Fruit fly (Drosophila melanogaster) whole organism, embryonic: ENCODE measurements around the gene Rsph1.
A peak's percentile ranks its signal among the peaks of the same experiment; 100 is the strongest.

Experiments
- Aef1 ChIP-seq: fragments of 200-800 bp; sonication (Bioruptor generic); IDR thresholded peaks from 3 replicates; pipeline ENCODE4 v1.3.6; 2022; ENCODE audit warnings: missing biosample characterization, missing genetic modification characterization
- C15 ChIP-seq: fragments of 200-800 bp; sonication (Bioruptor generic); IDR thresholded peaks from 3 replicates; pipeline ENCODE4 v1.3.6; 2022; ENCODE audit warnings: missing biosample characterization, missing genetic modification characterization
- CG11504 ChIP-seq: fragments of 200-800 bp; sonication (Bioruptor generic); optimal IDR thresholded peaks from 3 replicates; lab custom pipeline; 2019; ENCODE audit warnings: missing biosample characterization, mild to moderate bottlenecking, missing genetic modification characterization, moderate library complexity
- CG11560 ChIP-seq: fragments of 200-800 bp; sonication (Bioruptor generic); IDR thresholded peaks from 3 replicates; pipeline ENCODE4 v1.3.6; 2022; ENCODE audit warnings: missing biosample characterization, missing genetic modification characterization
- CG11696 ChIP-seq: fragments of 200-800 bp; sonication (Bioruptor generic); IDR thresholded peaks from 2 replicates; pipeline ENCODE4 v1.3.6; 2022; ENCODE audit warnings: missing biosample characterization, missing genetic modification characterization
- CG13287 ChIP-seq: fragments of 200-800 bp; sonication (Bioruptor generic); IDR thresholded peaks from 2 replicates; pipeline ENCODE4 v1.3.6; 2022; ENCODE audit warnings: missing biosample characterization, missing genetic modification characterization; ENCODE audit not compliant: partially characterized antibody
- CG13624 ChIP-seq: fragments of 200-800 bp; sonication (Bioruptor generic); optimal IDR thresholded peaks from 2 replicates; lab custom pipeline; 2016; ENCODE audit warnings: missing biosample characterization, missing genetic modification characterization
- CG14050 ChIP-seq: fragments of 200-800 bp; sonication (Bioruptor generic); IDR thresholded peaks from 3 replicates; pipeline ENCODE4 v1.3.6; 2022; ENCODE audit warnings: missing biosample characterization, missing genetic modification characterization
- CG15269 ChIP-seq: fragments of 200-800 bp; sonication (Bioruptor generic); optimal IDR thresholded peaks from 2 replicates; lab custom pipeline; 2018; ENCODE audit warnings: missing biosample characterization, mild to moderate bottlenecking, missing genetic modification characterization, moderate library complexity
- CG15601 ChIP-seq: fragments of 200-800 bp; sonication (Bioruptor generic); optimal IDR thresholded peaks from 3 replicates; lab custom pipeline; 2019; ENCODE audit warnings: missing biosample characterization, mild to moderate bottlenecking, missing genetic modification characterization, moderate library complexity
- CG16863 ChIP-seq: fragments of 200-800 bp; sonication (Bioruptor generic); optimal IDR thresholded peaks from 3 replicates; lab custom pipeline; 2016; ENCODE audit warnings: missing biosample characterization, missing genetic modification characterization
- CG17802 ChIP-seq: fragments of 200-800 bp; sonication (Bioruptor generic); optimal IDR thresholded peaks from 2 replicates; lab custom pipeline; 2018; ENCODE audit warnings: missing biosample characterization, mild to moderate bottlenecking, missing genetic modification characterization, moderate library complexity
- CG2120 ChIP-seq: fragments of 200-800 bp; sonication (Bioruptor generic); optimal IDR thresholded peaks from 3 replicates; lab custom pipeline; 2016; ENCODE audit warnings: missing biosample characterization, missing genetic modification characterization
- CG30020 ChIP-seq: fragments of 200-800 bp; optimal IDR thresholded peaks from 2 replicates; lab custom pipeline; 2019; ENCODE audit warnings: missing biosample characterization, mild to moderate bottlenecking, missing genetic modification characterization, moderate library complexity
- CG33213 ChIP-seq: fragments of 200-800 bp; sonication (Bioruptor generic); optimal IDR thresholded peaks from 3 replicates; lab custom pipeline; 2016; ENCODE audit warnings: missing biosample characterization, missing genetic modification characterization
- CG6791 ChIP-seq: fragments of 200-800 bp; sonication (Bioruptor generic); IDR thresholded peaks from 3 replicates; pipeline ENCODE4 v1.3.6; 2022; ENCODE audit warnings: missing biosample characterization, missing genetic modification characterization; ENCODE audit not compliant: partially characterized antibody
- CG6854 ChIP-seq: fragments of 200-800 bp; sonication (Bioruptor generic); optimal IDR thresholded peaks from 3 replicates; lab custom pipeline; 2017; ENCODE audit warnings: missing biosample characterization, mild to moderate bottlenecking, missing genetic modification characterization
- CG7271 ChIP-seq: fragments of 200-800 bp; sonication (Bioruptor generic); optimal IDR thresholded peaks from 2 replicates; lab custom pipeline; 2018; ENCODE audit warnings: missing biosample characterization, mild to moderate bottlenecking, missing genetic modification characterization, moderate library complexity
- CG7928 ChIP-seq: fragments of 200-800 bp; sonication (Bioruptor generic); optimal IDR thresholded peaks from 2 replicates; lab custom pipeline; 2017; ENCODE audit warnings: missing biosample characterization, mild to moderate bottlenecking, missing genetic modification characterization
- Dek ChIP-seq: fragments of 200-800 bp; sonication (Bioruptor generic); optimal IDR thresholded peaks from 3 replicates; lab custom pipeline; 2019; ENCODE audit warnings: missing biosample characterization, mild to moderate bottlenecking, missing genetic modification characterization, moderate library complexity
- E2f2 ChIP-seq: fragments of 200-800 bp; sonication (Bioruptor generic); IDR thresholded peaks from 2 replicates; pipeline ENCODE4 v1.3.6; 2022; ENCODE audit warnings: missing biosample characterization, missing genetic modification characterization
- ERR ChIP-seq: fragments of 200-800 bp; sonication (Bioruptor generic); optimal IDR thresholded peaks from 2 replicates; lab custom pipeline; 2016; ENCODE audit warnings: missing biosample characterization, missing genetic modification characterization
- Fer3 ChIP-seq: fragments of 200-800 bp; sonication (Bioruptor generic); optimal IDR thresholded peaks from 2 replicates; lab custom pipeline; 2018; ENCODE audit warnings: missing biosample characterization, mild to moderate bottlenecking, missing genetic modification characterization, moderate library complexity
- GATAe ChIP-seq: fragments of 200-800 bp; sonication (Bioruptor generic); conservative IDR thresholded peaks from 2 replicates; pipeline ENCODE4 v1.3.6; 2022; ENCODE audit warnings: missing biosample characterization, missing genetic modification characterization
- HLH3B ChIP-seq: fragments of 200-800 bp; sonication (Bioruptor generic); IDR thresholded peaks from 2 replicates; pipeline ENCODE4 v1.3.6; 2022; ENCODE audit warnings: missing biosample characterization, missing genetic modification characterization
- Hr51 ChIP-seq, 2 experiments: fragments of 200-800 bp; sonication (Bioruptor generic); optimal IDR thresholded peaks; 2 replicates in 1 of 2; 3 replicates in 1 of 2; lab custom pipeline; 2016 to 2018; ENCODE audit warnings: missing biosample characterization in 2 of 2, missing genetic modification characterization in 2 of 2, mild to moderate bottlenecking in 1 of 2, moderate library complexity in 1 of 2
- MESR4 ChIP-seq: fragments of 200-800 bp; sonication (Bioruptor generic); optimal IDR thresholded peaks from 2 replicates; lab custom pipeline; 2018; ENCODE audit warnings: missing biosample characterization, mild to moderate bottlenecking, missing genetic modification characterization, moderate library complexity
- MTF-1 ChIP-seq: fragments of 200-800 bp; sonication (Bioruptor generic); optimal IDR thresholded peaks from 2 replicates; lab custom pipeline; 2018; ENCODE audit warnings: missing biosample characterization, mild to moderate bottlenecking, missing genetic modification characterization, borderline replicate concordance
- Meics ChIP-seq: fragments of 200-800 bp; sonication (Bioruptor generic); optimal IDR thresholded peaks from 2 replicates; lab custom pipeline; 2017; ENCODE audit warnings: missing biosample characterization, mild to moderate bottlenecking, missing genetic modification characterization
- NC2β ChIP-seq: fragments of 200-800 bp; sonication (Bioruptor generic); optimal IDR thresholded peaks from 2 replicates; lab custom pipeline; 2016; ENCODE audit warnings: missing biosample characterization, missing genetic modification characterization
- Ravus ChIP-seq: fragments of 200-800 bp; sonication (Bioruptor generic); IDR thresholded peaks from 2 replicates; pipeline ENCODE4 v1.3.6; 2022; ENCODE audit warnings: missing biosample characterization, missing genetic modification characterization
- Rfx ChIP-seq: fragments of 200-800 bp; sonication (Bioruptor generic); IDR thresholded peaks from 2 replicates; pipeline ENCODE4 v1.3.6; 2022; ENCODE audit warnings: missing biosample characterization, missing genetic modification characterization
- bab2 ChIP-seq: fragments of 200-800 bp; sonication (Bioruptor generic); optimal IDR thresholded peaks from 2 replicates; lab custom pipeline; 2016; ENCODE audit warnings: missing biosample characterization, missing genetic modification characterization
- bcd ChIP-seq: fragments of 200-800 bp; sonication (Bioruptor generic); optimal IDR thresholded peaks from 2 replicates; lab custom pipeline; 2017; ENCODE audit warnings: missing biosample characterization, mild to moderate bottlenecking, missing genetic modification characterization
- dan ChIP-seq: fragments of 200-800 bp; sonication (Bioruptor generic); IDR thresholded peaks from 2 replicates; pipeline ENCODE4 v1.3.6; 2022; ENCODE audit warnings: missing biosample characterization, missing genetic modification characterization
- dmrt99B ChIP-seq: fragments of 200-800 bp; sonication (Bioruptor generic); optimal IDR thresholded peaks from 2 replicates; lab custom pipeline; 2018; ENCODE audit warnings: missing biosample characterization, mild to moderate bottlenecking, missing genetic modification characterization, moderate library complexity
- dpn ChIP-seq, 2 experiments: fragments of 200-800 bp; sonication (Bioruptor generic); optimal IDR thresholded peaks; 3 replicates each; lab custom pipeline; 2016; ENCODE audit warnings: missing biosample characterization in 2 of 2, missing genetic modification characterization in 2 of 2
- gcm2 ChIP-seq: fragments of 200-800 bp; sonication (Bioruptor generic); optimal IDR thresholded peaks from 2 replicates; lab custom pipeline; 2016; ENCODE audit warnings: missing biosample characterization, missing genetic modification characterization
- grau ChIP-seq: fragments of 200-800 bp; optimal IDR thresholded peaks from 3 replicates; lab custom pipeline; 2019; ENCODE audit warnings: missing biosample characterization, mild to moderate bottlenecking, missing genetic modification characterization, moderate library complexity
- ham ChIP-seq: fragments of 200-800 bp; sonication (Bioruptor generic); IDR thresholded peaks from 2 replicates; pipeline ENCODE4 v1.3.6; 2022; ENCODE audit warnings: missing biosample characterization, missing genetic modification characterization
- kah ChIP-seq: fragments of 200-800 bp; sonication (Bioruptor generic); optimal IDR thresholded peaks from 2 replicates; lab custom pipeline; 2018; ENCODE audit warnings: missing biosample characterization, mild to moderate bottlenecking, missing genetic modification characterization
- luna ChIP-seq: fragments of 200-800 bp; sonication (Bioruptor generic); optimal IDR thresholded peaks from 2 replicates; lab custom pipeline; 2016; ENCODE audit warnings: missing biosample characterization, missing genetic modification characterization
- phol ChIP-seq: fragments of 200-800 bp; sonication (Bioruptor generic); optimal IDR thresholded peaks from 3 replicates; lab custom pipeline; 2018; ENCODE audit warnings: missing biosample characterization, mild to moderate bottlenecking, missing genetic modification characterization, moderate library complexity
- ro ChIP-seq: fragments of 200-800 bp; sonication (Bioruptor generic); IDR thresholded peaks from 2 replicates; pipeline ENCODE4 v1.3.6; 2022; ENCODE audit warnings: missing biosample characterization, missing genetic modification characterization
- salm ChIP-seq: fragments of 200-800 bp; sonication (Bioruptor generic); optimal IDR thresholded peaks from 2 replicates; lab custom pipeline; 2018; ENCODE audit warnings: missing biosample characterization, mild to moderate bottlenecking, missing genetic modification characterization
- sens ChIP-seq: fragments of 200-800 bp; sonication (Bioruptor generic); peaks from one replicate; lab custom pipeline; 2016; ENCODE audit warnings: missing biosample characterization, missing genetic modification characterization
- sug ChIP-seq: fragments of 200-800 bp; optimal IDR thresholded peaks from 2 replicates; lab custom pipeline; 2019; ENCODE audit warnings: missing biosample characterization, mild to moderate bottlenecking, missing genetic modification characterization, moderate library complexity
- trh ChIP-seq: fragments of 200-800 bp; sonication (Bioruptor generic); optimal IDR thresholded peaks from 2 replicates; lab custom pipeline; 2016; ENCODE audit warnings: missing biosample characterization, missing genetic modification characterization
- tx ChIP-seq: fragments of 200-800 bp; sonication (Bioruptor generic); optimal IDR thresholded peaks from 2 replicates; lab custom pipeline; 2016; ENCODE audit warnings: missing biosample characterization, missing genetic modification characterization
- unpg ChIP-seq: fragments of 200-800 bp; sonication (Bioruptor generic); optimal IDR thresholded peaks from 3 replicates; lab custom pipeline; 2018; ENCODE audit warnings: missing biosample characterization, mild to moderate bottlenecking, missing genetic modification characterization, moderate library complexity
- z ChIP-seq: fragments of 200-800 bp; sonication (Bioruptor generic); IDR thresholded peaks from 3 replicates; pipeline ENCODE4 v1.3.6; 2022; ENCODE audit warnings: missing biosample characterization, missing genetic modification characterization
- zfh1 ChIP-seq: fragments of 200-800 bp; sonication (Bioruptor generic); IDR thresholded peaks from 3 replicates; pipeline ENCODE4 v1.3.6; 2022; ENCODE audit warnings: missing biosample characterization, missing genetic modification characterization

Rsph1 gene

DNA sequence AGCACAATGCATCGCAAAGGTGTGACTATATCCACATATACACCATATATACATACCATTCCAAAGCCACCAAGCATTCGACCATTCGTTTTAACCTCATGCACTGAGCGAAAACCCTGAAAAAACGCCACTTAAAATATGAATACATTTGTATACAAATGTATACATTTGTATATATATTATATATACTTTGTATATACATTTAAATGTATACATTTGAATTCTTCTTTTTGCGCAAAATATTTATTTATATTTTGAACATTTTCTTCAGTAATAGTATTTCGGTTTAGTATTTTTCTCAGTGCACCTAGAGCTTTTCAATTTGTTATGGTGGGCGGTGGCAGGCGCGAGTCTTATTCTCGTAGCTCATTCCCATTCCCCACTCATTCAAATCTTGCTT, 26.9 kb upstream of the Rsph1 start (continued):
- no peak for TF ChIP-seq phol (tag; lab: Kevin White, UChicago)
- TF ChIP-seq CG30020, result no peak
- no peak for TF ChIP-seq z (GFP tag; lab: Robert Waterston, UW)
- no peak for TF ChIP-seq Aef1 (GFP tag; lab: Robert Waterston, UW)
- TF ChIP-seq CG6791 (GFP tag; lab: Robert Waterston, UW), result no peak
- no peak for TF ChIP-seq ro (GFP tag; lab: Robert Waterston, UW)
- no peak for TF ChIP-seq NC2β (GFP tag; lab: Kevin White, UChicago)
- no peak for TF ChIP-seq salm (tag; lab: Kevin White, UChicago)
- no peak for TF ChIP-seq tx (GFP tag; lab: Kevin White, UChicago)
- TF ChIP-seq Ravus (GFP tag; lab: Robert Waterston, UW), result no peak
- TF ChIP-seq GATAe (GFP tag; lab: Robert Waterston, UW), result no peak
- no peak for TF ChIP-seq sug (tag; lab: Kevin White, UChicago)
- peak; percentile 24 for TF ChIP-seq unpg
- TF ChIP-seq sens (GFP tag; lab: Kevin White, UChicago), result no peak
- no peak for TF ChIP-seq CG13624
- TF ChIP-seq gcm2 (GFP tag; lab: Kevin White, UChicago), result no peak
- no peak for TF ChIP-seq MTF-1
- TF ChIP-seq grau (tag; lab: Kevin White, UChicago), result peak; percentile 33
- TF ChIP-seq kah (GFP tag; lab: Kevin White, UChicago), result no peak
- TF ChIP-seq Hr51 (GFP tag; optimal IDR thresholded peaks at IDR 0.05; lab: Kevin White, UChicago), result peak in 1 of 2 experiments; percentile 41
- TF ChIP-seq Fer3 (tag; lab: Kevin White, UChicago), result peak; percentile 11
- peak; percentile 24 for TF ChIP-seq Meics (GFP tag; lab: Kevin White, UChicago)
- TF ChIP-seq Rfx (GFP tag; lab: Robert Waterston, UW), result no peak
- peak; percentile 63 for TF ChIP-seq CG15269 (tag; lab: Kevin White, UChicago)
- TF ChIP-seq E2f2 (GFP tag; lab: Robert Waterston, UW), result no peak; the same call in 1 of the 2 replicates
- TF ChIP-seq CG33213 (GFP tag; lab: Kevin White, UChicago), result no peak
- TF ChIP-seq luna (GFP tag; lab: Kevin White, UChicago), result no peak
- no peak for TF ChIP-seq C15 (GFP tag; lab: Robert Waterston, UW)
- no peak for TF ChIP-seq bab2 (GFP tag; lab: Kevin White, UChicago)
- peak; percentile 33 for TF ChIP-seq dmrt99B (tag; lab: Kevin White, UChicago)
- no peak for TF ChIP-seq ham (GFP tag; lab: Robert Waterston, UW)
- no peak for TF ChIP-seq Dek (tag; lab: Kevin White, UChicago)
- no peak for TF ChIP-seq CG7928 (GFP tag; lab: Kevin White, UChicago)
- no peak for TF ChIP-seq CG2120 (GFP tag; lab: Kevin White, UChicago)
- no peak for TF ChIP-seq CG13287
- no peak for TF ChIP-seq CG7271 (tag; lab: Kevin White, UChicago)
- peak; percentile 61 for TF ChIP-seq CG11504
- no peak for TF ChIP-seq CG14050 (GFP tag; lab: Robert Waterston, UW)
- TF ChIP-seq CG11560 (tag; lab: Robert Waterston, UW), result no peak
- TF ChIP-seq dpn (GFP tag; optimal IDR thresholded peaks at IDR 0.05; lab: Kevin White, UChicago), result no peak
- TF ChIP-seq bcd, result no peak
- TF ChIP-seq MESR4 (GFP tag; lab: Kevin White, UChicago), result no peak
- no peak for TF ChIP-seq CG16863
- no peak for TF ChIP-seq CG15601 (tag; lab: Kevin White, UChicago)
- no peak for TF ChIP-seq CG11696 (GFP tag; lab: Robert Waterston, UW)
- no peak for TF ChIP-seq CG17802 (tag; lab: Kevin White, UChicago)
- TF ChIP-seq ERR (GFP tag; lab: Kevin White, UChicago), result no peak
- no peak for TF ChIP-seq HLH3B (GFP tag; lab: Robert Waterston, UW)
- TF ChIP-seq CG6854 (GFP tag; lab: Kevin White, UChicago), result no peak
- TF ChIP-seq trh (GFP tag; lab: Kevin White, UChicago), result no peak
- no peak for TF ChIP-seq dan
- TF ChIP-seq zfh1 (GFP tag; lab: Robert Waterston, UW), result no peak
